Fruit fly (Drosophila melanogaster): ENCODE data around the gene mRpL39.

dm6 chr3L:14986340-14986916 is 13.0 kb downstream of the mRpL39 start:
- TF ChIP-seq insv (optimal IDR thresholded peaks at IDR 0.05): no peak
- no peak for TF ChIP-seq psq (optimal IDR thresholded peaks at IDR 0.05)

All from Kc167 (cell line).